Fruit fly (Drosophila melanogaster): ENCODE results near the gene CG7606.

The CG7606 gene

dm6 chr3R:17647444-17647843 lies 51.1 kb downstream of the CG7606 start, which contains the start of gene CG14322 (continued):
- peak; percentile 76 for TF ChIP-seq row (GFP tag; IDR thresholded peaks at IDR 0.05)
- TF ChIP-seq CG12769 (tag; optimal IDR thresholded peaks at IDR 0.05): peak; percentile 4
- peak; percentile 30 for TF ChIP-seq Sry-δ (GFP tag; optimal IDR thresholded peaks at IDR 0.05)
- peak; percentile 17 for TF ChIP-seq tin (GFP tag; optimal IDR thresholded peaks at IDR 0.05)
- peak; percentile 9 for TF ChIP-seq CG13424 (tag; optimal IDR thresholded peaks at IDR 0.05)
- TF ChIP-seq CTCF (GFP tag; optimal IDR thresholded peaks at IDR 0.05): peak; percentile 28
- no peak for TF ChIP-seq HmgZ (tag; optimal IDR thresholded peaks at IDR 0.05)
- TF ChIP-seq Lpt (GFP tag; optimal IDR thresholded peaks at IDR 0.05): no peak
- no peak for TF ChIP-seq cato (GFP tag; optimal IDR thresholded peaks at IDR 0.05; ENCODE audit: borderline replicate concordance)
- TF ChIP-seq zen (tag; optimal IDR thresholded peaks at IDR 0.05): peak; percentile 15
- TF ChIP-seq CG11723 (GFP tag; optimal IDR thresholded peaks at IDR 0.05): no peak
- TF ChIP-seq al (GFP tag; IDR thresholded peaks at IDR 0.05): no peak
- TF ChIP-seq knrl (GFP tag; IDR thresholded peaks at IDR 0.05; ENCODE audit: partially characterized antibody): peak; percentile 29; the same call in 1 of the 3 replicates
- no peak for TF ChIP-seq CG1832 (GFP tag; optimal IDR thresholded peaks at IDR 0.05)
- TF ChIP-seq CG9817 (tag; optimal IDR thresholded peaks at IDR 0.05): peak; percentile 14
- TF ChIP-seq sna (GFP tag; IDR thresholded peaks at IDR 0.05; ENCODE audit: partially characterized antibody): peak; percentile 52; the same call in 1 of the 2 replicates
- TF ChIP-seq CG1647 (GFP tag; optimal IDR thresholded peaks at IDR 0.05): no peak
- peak; percentile 25 for TF ChIP-seq CG11504 (tag; optimal IDR thresholded peaks at IDR 0.05)
- TF ChIP-seq CG12744 (GFP tag; optimal IDR thresholded peaks at IDR 0.05): no peak
- TF ChIP-seq ind (GFP tag; optimal IDR thresholded peaks at IDR 0.05): peak; percentile 1
- TF ChIP-seq CG9215 (GFP tag; IDR thresholded peaks at IDR 0.05): no peak
- no peak for TF ChIP-seq her (GFP tag; optimal IDR thresholded peaks at IDR 0.05)
- TF ChIP-seq kni (GFP tag; optimal IDR thresholded peaks at IDR 0.05): no peak
- TF ChIP-seq CG15514 (GFP tag; optimal IDR thresholded peaks at IDR 0.05): peak; percentile 31
- TF ChIP-seq mam (GFP tag; optimal IDR thresholded peaks at IDR 0.05): peak; percentile 22
- peak; percentile 76 for TF ChIP-seq Dref (GFP tag; IDR thresholded peaks at IDR 0.05)
- peak; percentile 18 for TF ChIP-seq gem (tag; optimal IDR thresholded peaks at IDR 0.05)
- no peak for TF ChIP-seq slp2 (GFP tag; optimal IDR thresholded peaks at IDR 0.05)
- TF ChIP-seq Abd-B (GFP tag; optimal IDR thresholded peaks at IDR 0.05): no peak
- peak; percentile 97 for TF ChIP-seq trem (tag; optimal IDR thresholded peaks at IDR 0.05)
- TF ChIP-seq slbo (GFP tag; IDR thresholded peaks at IDR 0.05): peak; percentile 70
- no peak for TF ChIP-seq bab2 (GFP tag; optimal IDR thresholded peaks at IDR 0.05)
- TF ChIP-seq amos (GFP tag; IDR thresholded peaks at IDR 0.05; ENCODE audit: partially characterized antibody): peak; percentile 24; the same call in 1 of the 2 replicates
- TF ChIP-seq CG12219 (GFP tag; optimal IDR thresholded peaks at IDR 0.05): no peak
- TF ChIP-seq nerfin-2 (GFP tag; IDR thresholded peaks at IDR 0.05; ENCODE audit: partially characterized antibody): no peak
- peak; percentile 6 for TF ChIP-seq Ets97D (GFP tag; optimal IDR thresholded peaks at IDR 0.05)
- no peak for TF ChIP-seq CG4854 (GFP tag; optimal IDR thresholded peaks at IDR 0.05)
- peak; percentile 14 for TF ChIP-seq phol (tag; optimal IDR thresholded peaks at IDR 0.05)
- TF ChIP-seq zf30C (GFP tag; optimal IDR thresholded peaks at IDR 0.05): no peak
- no peak for TF ChIP-seq Poxn (GFP tag; IDR thresholded peaks at IDR 0.05)
- TF ChIP-seq CG6765 (GFP tag; optimal IDR thresholded peaks at IDR 0.05): no peak
- TF ChIP-seq CG12391 (tag; optimal IDR thresholded peaks at IDR 0.05): peak; percentile 30
- no peak for TF ChIP-seq CG4424 (GFP tag; optimal IDR thresholded peaks at IDR 0.05)
- TF ChIP-seq CG12155 (GFP tag; optimal IDR thresholded peaks at IDR 0.05): peak; percentile 12
- TF ChIP-seq CG2712 (tag; optimal IDR thresholded peaks at IDR 0.05): peak; percentile 40
- no peak for TF ChIP-seq Hsf (GFP tag; optimal IDR thresholded peaks at IDR 0.05)
- TF ChIP-seq Xbp1 (GFP tag; optimal IDR thresholded peaks at IDR 0.05): peak; percentile 44
- no peak for TF ChIP-seq dan (GFP tag; IDR thresholded peaks at IDR 0.05)
- no peak for TF ChIP-seq cwo (GFP tag; optimal IDR thresholded peaks at IDR 0.05)
- TF ChIP-seq E2f2 (GFP tag; IDR thresholded peaks at IDR 0.05): peak; percentile 90
- TF ChIP-seq CG11247 (GFP tag; IDR thresholded peaks at IDR 0.05): 0 out of 2 replicates have a peak, but pooled peaks have one; percentile 15
